Worm (Caenorhabditis elegans) whole organism, mixed stage, embryonic: Measurements from ENCODE around the gene C06A1.6.

Source experiments
- blmp-1 ChIP-seq: fragments of 150-350 bp; optimal IDR thresholded peaks from 2 replicates; lab custom pipeline; 2014; ENCODE audit warnings: missing biosample characterization, missing genetic modification characterization
- hlh-1 ChIP-seq: fragments of 150-350 bp; optimal IDR thresholded peaks from 2 replicates; lab custom pipeline; 2014; ENCODE audit warnings: missing biosample characterization, missing genetic modification reagents, missing genetic modification characterization
- lsy-2 ChIP-seq: fragments of 150-350 bp; optimal IDR thresholded peaks from 2 replicates; lab custom pipeline; 2014; ENCODE audit warnings: missing biosample characterization, missing genetic modification characterization
- mab-5 ChIP-seq: fragments of 150-350 bp; optimal IDR thresholded peaks from 2 replicates; lab custom pipeline; 2014; ENCODE audit warnings: missing biosample characterization, missing genetic modification characterization
- nhr-12 ChIP-seq: fragments of 150-350 bp; optimal IDR thresholded peaks from 2 replicates; lab custom pipeline; 2014; ENCODE audit warnings: missing biosample characterization, missing genetic modification characterization
- nhr-237 ChIP-seq: fragments of 150-350 bp; optimal IDR thresholded peaks from 2 replicates; lab custom pipeline; 2014; ENCODE audit warnings: missing biosample characterization, missing genetic modification characterization
- pha-4 ChIP-seq: fragments of 150-350 bp; optimal IDR thresholded peaks from 2 replicates; lab custom pipeline; 2018; ENCODE audit warnings: missing biosample characterization, missing genetic modification reagents, missing genetic modification characterization
- snpc-4 ChIP-seq: fragments of 150-350 bp; optimal IDR thresholded peaks from 2 replicates; lab custom pipeline; 2014; ENCODE audit warnings: missing biosample characterization, missing genetic modification characterization
- unc-120 ChIP-seq: sonication (generic microtip); optimal IDR thresholded peaks from 2 replicates; lab custom pipeline; 2017; ENCODE audit warnings: missing genetic modification characterization, missing compliant biosample characterization; ENCODE audit not compliant: poor library complexity, severe bottlenecking
- unc-62 ChIP-seq: fragments of 150-350 bp; optimal IDR thresholded peaks from 2 replicates; lab custom pipeline; 2014; ENCODE audit warnings: missing biosample characterization, missing genetic modification reagents, missing genetic modification characterization

DNA sequence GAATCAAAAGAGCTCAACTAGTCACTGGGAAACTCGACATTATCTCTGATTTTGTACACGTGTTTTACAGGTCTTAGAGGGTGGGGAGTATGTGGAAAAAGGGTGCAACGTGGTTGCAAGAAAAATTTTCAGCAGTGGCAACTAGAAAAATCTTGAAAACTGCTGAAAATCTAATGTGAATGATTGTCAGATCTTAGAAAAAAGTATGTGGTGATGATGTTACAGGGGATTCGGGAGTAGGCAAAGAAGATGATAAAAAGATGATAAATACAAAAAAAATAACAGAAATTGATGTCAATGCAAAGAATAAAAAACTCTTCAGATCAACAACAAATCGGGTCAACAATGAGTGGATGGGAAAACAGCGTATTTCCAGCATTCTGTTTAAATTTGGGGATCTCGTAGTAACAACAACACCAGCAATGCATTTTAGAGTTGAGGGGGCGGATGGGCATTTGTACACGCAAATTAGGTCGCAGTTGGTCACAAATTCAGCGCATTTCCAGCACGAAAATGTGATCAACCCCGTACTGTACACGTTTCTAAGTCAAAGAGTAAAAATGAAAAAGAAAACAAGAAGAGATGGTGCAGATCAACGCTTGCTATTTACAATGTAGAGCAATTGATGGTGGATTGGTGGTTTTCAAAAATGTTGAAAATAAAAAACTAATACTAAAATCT is 20.9 kb downstream of the C06A1.6 start:
- TF ChIP-seq mab-5 (tag; lab: Kevin White, UChicago) (no peak), unc-62 (no peak), nhr-237 (no peak), hlh-1 (no peak), nhr-12 (tag; lab: Kevin White, UChicago) (no peak), unc-120 (no peak), snpc-4 (tag; lab: Kevin White, UChicago) (no peak), lsy-2 (tag; lab: Kevin White, UChicago) (no peak), pha-4 (no peak), blmp-1 (tag; lab: Kevin White, UChicago) (no peak)
